Worm (Caenorhabditis elegans) whole organism, young adult: ENCODE results near the gene R10E9.4.

Experiments used
- nfya-1 ChIP-seq: sonication (generic microtip); optimal IDR thresholded peaks from 2 replicates; lab custom pipeline; 2017; ENCODE audit warnings: antibody characterized with exemption, missing compliant biosample characterization, missing genetic modification characterization, borderline replicate concordance; ENCODE audit not compliant: insufficient read depth
- snpc-4 ChIP-seq, 5 experiments: fragments of 150-350 bp in 1 of 5; sonication (generic microtip) in 4 of 5; optimal IDR thresholded peaks; 2 replicates each; lab custom pipeline; 2014 to 2018; ENCODE audit warnings: missing genetic modification characterization in 5 of 5, missing biosample characterization in 3 of 5, antibody characterized with exemption in 2 of 5, mild to moderate bottlenecking in 2 of 5, missing compliant biosample characterization in 2 of 5, missing genotype in 2 of 5, moderate library complexity in 2 of 5, missing genetic modification reagents in 1 of 5
- unc-130 ChIP-seq: sonication (generic microtip); optimal IDR thresholded peaks from 2 replicates; lab custom pipeline; 2016; ENCODE audit warnings: missing genetic modification reagents, missing genetic modification characterization, missing compliant biosample characterization
- ztf-26 ChIP-seq: sonication (generic microtip); optimal IDR thresholded peaks from 2 replicates; lab custom pipeline; 2017; ENCODE audit warnings: missing genetic modification characterization, missing compliant biosample characterization
- ztf-3 ChIP-seq: fragments of 200-800 bp; sonication (Bioruptor generic); optimal IDR thresholded peaks from 2 replicates; lab custom pipeline; 2018; ENCODE audit warnings: mild to moderate bottlenecking, missing genetic modification characterization, missing compliant biosample characterization

DNA sequence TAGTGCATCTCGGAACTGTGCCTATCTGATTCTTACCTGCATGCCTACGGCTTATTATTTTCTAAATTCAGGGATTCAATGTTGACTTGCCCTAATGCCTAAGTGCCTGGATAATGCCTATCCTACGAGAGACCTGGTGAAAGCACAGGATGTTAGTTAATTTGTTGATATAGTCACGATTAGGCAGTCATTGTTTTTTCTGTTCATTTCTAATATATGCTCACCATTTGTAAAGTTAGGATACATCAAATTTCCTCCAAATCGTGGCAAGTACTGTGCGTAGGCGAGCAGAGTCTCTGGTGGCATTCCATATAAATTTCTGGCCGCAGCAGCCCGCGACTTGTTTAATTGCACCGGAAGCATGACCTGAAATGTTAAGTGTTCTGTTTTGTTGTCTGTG is 6.4 kb downstream of the R10E9.4 start:
- TF ChIP-seq ztf-26 (tag; lab: Kevin White, UChicago) (no peak), nfya-1 (tag; lab: Kevin White, UChicago) (no peak), ztf-3 (GFP tag; lab: Kevin White, UChicago) (no peak), snpc-4 (GFP tag; optimal IDR thresholded peaks at IDR 0.05; lab: Kevin White, UChicago) (no peak), snpc-4 (tag; optimal IDR thresholded peaks at IDR 0.05; lab: Kevin White, UChicago) (no peak), unc-130 (GFP tag; lab: Kevin White, UChicago) (no peak)
